Fruit fly (Drosophila melanogaster) whole organism, prepupa: Measurements from ENCODE around the gene Pvf2.

Source experiments
- Blimp-1 ChIP-seq: fragments of 200-800 bp; sonication (Bioruptor generic); optimal IDR thresholded peaks from 3 replicates; lab custom pipeline; 2017; ENCODE audit warnings: missing biosample characterization, missing genetic modification characterization, mild to moderate bottlenecking, moderate library complexity, missing genetic modification reagents
- CG10631 ChIP-seq: fragments of 200-800 bp; sonication (Bioruptor generic); optimal IDR thresholded peaks from 2 replicates; lab custom pipeline; 2016; ENCODE audit warnings: missing biosample characterization, missing genetic modification characterization
- CG10669 ChIP-seq: fragments of 200-800 bp; sonication (Bioruptor generic); optimal IDR thresholded peaks from 3 replicates; lab custom pipeline; 2018; ENCODE audit warnings: missing biosample characterization, mild to moderate bottlenecking, missing genetic modification characterization, moderate library complexity
- CG11294 ChIP-seq: fragments of 200-800 bp; sonication (Bioruptor generic); IDR thresholded peaks from 2 replicates; pipeline ENCODE4 v1.3.6; 2022; ENCODE audit warnings: missing biosample characterization, missing genetic modification characterization
- CG11762 ChIP-seq: fragments of 200-800 bp; sonication (Bioruptor generic); optimal IDR thresholded peaks from 3 replicates; lab custom pipeline; 2016; ENCODE audit warnings: missing biosample characterization, missing genetic modification characterization; ENCODE audit not compliant: insufficient read depth
- CG11902 ChIP-seq: fragments of 200-800 bp; sonication (Bioruptor generic); optimal IDR thresholded peaks from 3 replicates; lab custom pipeline; 2016; ENCODE audit warnings: missing biosample characterization, missing genetic modification characterization
- CG15336 ChIP-seq: fragments of 200-800 bp; sonication (Bioruptor generic); IDR thresholded peaks from 2 replicates; pipeline ENCODE4 v1.3.6; 2022; ENCODE audit warnings: missing biosample characterization, missing genetic modification characterization
- CG16779 ChIP-seq: fragments of 200-800 bp; sonication (Bioruptor generic); optimal IDR thresholded peaks from 3 replicates; lab custom pipeline; 2017; ENCODE audit warnings: missing biosample characterization, mild to moderate bottlenecking, missing genetic modification characterization
- CG3032 ChIP-seq: fragments of 200-800 bp; optimal IDR thresholded peaks from 2 replicates; lab custom pipeline; 2019; ENCODE audit warnings: missing biosample characterization, mild to moderate bottlenecking, missing genetic modification characterization, moderate library complexity
- CG31627 ChIP-seq: fragments of 200-800 bp; sonication (Bioruptor generic); optimal IDR thresholded peaks from 3 replicates; lab custom pipeline; 2016; ENCODE audit warnings: missing biosample characterization, missing genetic modification characterization
- CG32006 ChIP-seq: fragments of 200-800 bp; sonication (Bioruptor generic); optimal IDR thresholded peaks from 3 replicates; lab custom pipeline; 2017; ENCODE audit warnings: missing biosample characterization, mild to moderate bottlenecking, missing genetic modification characterization
- CG34406 ChIP-seq: fragments of 200-800 bp; sonication (Bioruptor generic); optimal IDR thresholded peaks from 3 replicates; lab custom pipeline; 2016; ENCODE audit warnings: missing biosample characterization, missing genetic modification characterization
- CG3919 ChIP-seq: fragments of 200-800 bp; sonication (Bioruptor generic); optimal IDR thresholded peaks from 3 replicates; lab custom pipeline; 2016; ENCODE audit warnings: missing biosample characterization, missing genetic modification characterization
- CG4318 ChIP-seq: fragments of 200-800 bp; sonication (Bioruptor generic); optimal IDR thresholded peaks from 3 replicates; lab custom pipeline; 2017; ENCODE audit warnings: missing biosample characterization, mild to moderate bottlenecking, missing genetic modification characterization
- CG6276 ChIP-seq: fragments of 200-800 bp; sonication (Bioruptor generic); optimal IDR thresholded peaks from 2 replicates; lab custom pipeline; 2017; ENCODE audit warnings: missing biosample characterization, mild to moderate bottlenecking, missing genetic modification characterization
- CG6792 ChIP-seq: fragments of 200-800 bp; sonication (Bioruptor generic); optimal IDR thresholded peaks from 3 replicates; lab custom pipeline; 2016; ENCODE audit warnings: missing biosample characterization, missing genetic modification characterization
- CG6808 ChIP-seq: fragments of 200-800 bp; sonication (Bioruptor generic); optimal IDR thresholded peaks from 3 replicates; lab custom pipeline; 2017; ENCODE audit warnings: missing biosample characterization, missing genetic modification characterization, mild to moderate bottlenecking, moderate library complexity, missing genetic modification reagents
- CG7368 ChIP-seq: fragments of 200-800 bp; sonication (Bioruptor generic); optimal IDR thresholded peaks from 3 replicates; lab custom pipeline; 2016; ENCODE audit warnings: missing biosample characterization, missing genetic modification characterization
- CG8119 ChIP-seq: fragments of 200-800 bp; sonication (Bioruptor generic); IDR thresholded peaks from 3 replicates; pipeline ENCODE4 v1.3.6; 2022; ENCODE audit warnings: missing biosample characterization, missing genetic modification characterization
- CG8319 ChIP-seq: fragments of 200-800 bp; sonication (Bioruptor generic); optimal IDR thresholded peaks from 3 replicates; lab custom pipeline; 2016; ENCODE audit warnings: missing biosample characterization, missing genetic modification characterization
- CG9139 ChIP-seq: fragments of 200-800 bp; sonication (Bioruptor generic); optimal IDR thresholded peaks from 3 replicates; lab custom pipeline; 2017; ENCODE audit warnings: missing biosample characterization, mild to moderate bottlenecking, missing genetic modification characterization
- Eip78C ChIP-seq: fragments of 200-800 bp; sonication (Bioruptor generic); peaks from one replicate; lab custom pipeline; 2016; ENCODE audit warnings: missing biosample characterization, missing genetic modification characterization
- Eip93F ChIP-seq: fragments of 200-800 bp; sonication (Bioruptor generic); optimal IDR thresholded peaks from 2 replicates; lab custom pipeline; 2016; ENCODE audit warnings: missing biosample characterization, mild to moderate bottlenecking, missing genetic modification characterization
- Ets96B ChIP-seq: fragments of 200-800 bp; optimal IDR thresholded peaks from 2 replicates; lab custom pipeline; 2019; ENCODE audit warnings: missing biosample characterization, mild to moderate bottlenecking, missing genetic modification characterization, moderate library complexity
- Gug ChIP-seq: fragments of 200-800 bp; sonication (Bioruptor generic); IDR thresholded peaks from 2 replicates; pipeline ENCODE4 v1.3.6; 2022; ENCODE audit warnings: missing biosample characterization, missing genetic modification characterization
- Hr38 ChIP-seq: sonication (Bioruptor generic); optimal IDR thresholded peaks from 2 replicates; lab custom pipeline; 2016; ENCODE audit warnings: missing biosample characterization, missing genetic modification characterization
- Hr4 ChIP-seq: fragments of 200-800 bp; sonication (Bioruptor generic); optimal IDR thresholded peaks from 3 replicates; lab custom pipeline; 2016; ENCODE audit warnings: missing biosample characterization, missing genetic modification characterization
- Lpt ChIP-seq: fragments of 200-800 bp; sonication (Bioruptor generic); optimal IDR thresholded peaks from 3 replicates; lab custom pipeline; 2016; ENCODE audit warnings: missing biosample characterization, missing genetic modification characterization
- Met ChIP-seq: fragments of 200-800 bp; sonication (Bioruptor generic); optimal IDR thresholded peaks from 3 replicates; lab custom pipeline; 2016; ENCODE audit warnings: missing biosample characterization, missing genetic modification characterization
- OdsH ChIP-seq: fragments of 200-800 bp; sonication (Bioruptor generic); optimal IDR thresholded peaks from 3 replicates; lab custom pipeline; 2016; ENCODE audit warnings: missing biosample characterization, missing genetic modification characterization
- Smox ChIP-seq: fragments of 200-800 bp; sonication (Bioruptor generic); optimal IDR thresholded peaks from 3 replicates; lab custom pipeline; 2016; ENCODE audit warnings: missing biosample characterization, missing genetic modification characterization
- Sox14 ChIP-seq: fragments of 200-800 bp; sonication (Bioruptor generic); optimal IDR thresholded peaks from 3 replicates; lab custom pipeline; 2016; ENCODE audit warnings: missing biosample characterization, missing genetic modification characterization
- achi ChIP-seq: fragments of 200-800 bp; sonication (Bioruptor generic); optimal IDR thresholded peaks from 3 replicates; lab custom pipeline; 2016; ENCODE audit warnings: missing biosample characterization, missing genetic modification characterization
- cyc ChIP-seq: fragments of 200-800 bp; sonication (Bioruptor generic); optimal IDR thresholded peaks from 3 replicates; lab custom pipeline; 2016; ENCODE audit warnings: missing biosample characterization, missing genetic modification characterization
- dac ChIP-seq: fragments of 200-800 bp; sonication (Bioruptor generic); optimal IDR thresholded peaks from 2 replicates; lab custom pipeline; 2017; ENCODE audit warnings: missing biosample characterization, mild to moderate bottlenecking, missing genetic modification characterization
- dsx ChIP-seq: fragments of 200-800 bp; optimal IDR thresholded peaks from 3 replicates; lab custom pipeline; 2019; ENCODE audit warnings: missing biosample characterization, mild to moderate bottlenecking, missing genetic modification characterization, moderate library complexity; ENCODE audit not compliant: poor library complexity, severe bottlenecking
- esn ChIP-seq: fragments of 200-800 bp; sonication (Bioruptor generic); optimal IDR thresholded peaks from 2 replicates; lab custom pipeline; 2016; ENCODE audit warnings: missing biosample characterization, mild to moderate bottlenecking, missing genetic modification characterization, moderate library complexity
- fd85E ChIP-seq: fragments of 200-800 bp; sonication (Bioruptor generic); optimal IDR thresholded peaks from 3 replicates; lab custom pipeline; 2016; ENCODE audit warnings: missing biosample characterization, missing genetic modification characterization
- fkh ChIP-seq: fragments of 200-800 bp; sonication (Bioruptor generic); optimal IDR thresholded peaks from 3 replicates; lab custom pipeline; 2017; ENCODE audit warnings: missing biosample characterization, mild to moderate bottlenecking, missing genetic modification characterization, moderate library complexity
- net ChIP-seq: fragments of 200-800 bp; sonication (Bioruptor generic); optimal IDR thresholded peaks from 3 replicates; lab custom pipeline; 2016; ENCODE audit warnings: missing biosample characterization, missing genetic modification characterization
- pdm3 ChIP-seq: fragments of 200-800 bp; sonication (Bioruptor generic); optimal IDR thresholded peaks from 3 replicates; lab custom pipeline; 2016; ENCODE audit warnings: missing biosample characterization, missing genetic modification characterization
- salr ChIP-seq, 2 experiments: fragments of 200-800 bp; sonication (Bioruptor generic); optimal IDR thresholded peaks; 3 replicates each; lab custom pipeline; 2016 to 2018; ENCODE audit warnings: missing biosample characterization in 2 of 2, missing genetic modification characterization in 2 of 2, mild to moderate bottlenecking in 1 of 2
- ss ChIP-seq, 2 experiments: fragments of 200-800 bp; sonication (Bioruptor generic); optimal IDR thresholded peaks; 2 replicates in 1 of 2; 3 replicates in 1 of 2; lab custom pipeline; 2017 to 2018; ENCODE audit warnings: mild to moderate bottlenecking in 2 of 2, missing biosample characterization in 2 of 2, missing genetic modification characterization in 2 of 2, moderate library complexity in 1 of 2
- svp ChIP-seq: fragments of 200-800 bp; sonication (Bioruptor generic); peaks from one replicate; lab custom pipeline; 2016; ENCODE audit warnings: missing biosample characterization, missing genetic modification characterization
- topi ChIP-seq: fragments of 200-800 bp; sonication (Bioruptor generic); optimal IDR thresholded peaks from 3 replicates; lab custom pipeline; 2016; ENCODE audit warnings: missing biosample characterization, missing genetic modification characterization
- vri ChIP-seq: fragments of 200-800 bp; sonication (Bioruptor generic); optimal IDR thresholded peaks from 3 replicates; lab custom pipeline; 2016; ENCODE audit warnings: missing biosample characterization, mild to moderate bottlenecking, missing genetic modification characterization

Pvf2 gene

DNA sequence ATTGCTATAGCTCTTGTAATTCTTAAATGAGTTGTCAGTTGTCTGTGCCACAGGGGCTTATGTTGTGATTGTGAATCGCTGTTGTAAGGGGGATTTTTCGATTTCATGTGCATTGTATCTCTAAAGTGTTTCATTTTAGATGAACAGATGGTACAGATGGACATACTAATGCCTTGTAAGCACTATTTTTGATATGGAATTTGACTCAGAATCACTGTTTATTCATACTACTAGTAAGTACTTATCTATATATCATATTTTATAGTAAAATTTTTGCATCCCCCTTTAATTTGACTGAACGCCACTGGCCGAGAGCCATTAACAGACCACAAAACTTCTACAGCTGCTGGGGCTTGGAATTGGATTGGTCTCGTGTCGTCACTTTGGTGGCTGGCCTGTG is 16.4 kb upstream of the Pvf2 start (continued):
- no peak for TF ChIP-seq cyc (GFP tag; lab: Kevin White, UChicago)
- TF ChIP-seq CG4318, result no peak
- TF ChIP-seq dsx, result no peak
- no peak for TF ChIP-seq CG9139 (GFP tag; lab: Kevin White, UChicago)
- peak; percentile 52 for TF ChIP-seq CG32006 (GFP tag; lab: Kevin White, UChicago)
- TF ChIP-seq Blimp-1 (GFP tag; lab: Kevin White, UChicago), result no peak
- no peak for TF ChIP-seq Smox (GFP tag; lab: Kevin White, UChicago)
- peak; percentile 1 for TF ChIP-seq CG3919 (GFP tag; lab: Kevin White, UChicago)
- TF ChIP-seq CG10669 (GFP tag; lab: Kevin White, UChicago), result no peak
- TF ChIP-seq CG11762, result no peak
- TF ChIP-seq CG16779 (tag; lab: Kevin White, UChicago), result no peak
- no peak for TF ChIP-seq Met (GFP tag; lab: Kevin White, UChicago)
- no peak for TF ChIP-seq Hr38 (GFP tag; lab: Kevin White, UChicago)
- TF ChIP-seq CG8119 (GFP tag; lab: Robert Waterston, UW), result 0 out of 3 replicates have a peak, but pooled peaks have one; percentile 20
- no peak for TF ChIP-seq CG31627
- TF ChIP-seq Lpt (GFP tag; lab: Kevin White, UChicago), result no peak
- no peak for TF ChIP-seq pdm3
- TF ChIP-seq CG11294 (GFP tag; lab: Robert Waterston, UW), result peak; percentile 47; the same call in 1 of the 2 replicates
- TF ChIP-seq vri (GFP tag; lab: Kevin White, UChicago), result no peak
- no peak for TF ChIP-seq fkh (GFP tag; lab: Kevin White, UChicago)
- TF ChIP-seq net, result peak; percentile 15
- TF ChIP-seq Sox14, result no peak
- TF ChIP-seq OdsH (GFP tag; lab: Kevin White, UChicago), result peak; percentile 35
- no peak for TF ChIP-seq CG11902 (GFP tag; lab: Kevin White, UChicago)
- peak; percentile 33 for TF ChIP-seq CG6276
- TF ChIP-seq CG7368 (GFP tag; lab: Kevin White, UChicago), result no peak

DNA sequence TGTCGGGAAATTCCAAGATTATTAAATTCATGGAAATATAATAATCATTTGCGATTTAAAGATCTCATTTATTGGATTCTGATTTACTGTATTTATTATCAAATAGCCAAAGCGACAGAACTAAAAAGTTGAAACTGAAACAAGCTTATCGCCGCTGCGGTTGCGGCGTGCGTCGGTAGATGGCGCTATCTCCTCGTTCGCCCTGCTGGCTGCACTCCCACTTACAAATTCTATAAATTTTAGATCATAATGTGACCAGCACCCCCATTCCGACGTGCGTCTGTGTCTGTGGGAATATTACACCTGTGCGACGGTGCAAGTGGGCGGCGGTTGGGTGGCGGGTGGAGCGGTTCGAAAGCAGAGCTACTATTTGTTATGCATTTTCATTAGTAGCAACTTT is 13.0 kb upstream of the Pvf2 start:
- TF ChIP-seq CG6276 (no peak), CG15336 (no peak), dac (GFP tag; lab: Kevin White, UChicago) (no peak), salr (GFP tag; optimal IDR thresholded peaks at IDR 0.05; lab: Kevin White, UChicago) (no peak), topi (GFP tag; lab: Kevin White, UChicago) (no peak), achi (no peak), Hr38 (GFP tag; lab: Kevin White, UChicago) (no peak), CG4318 (no peak), Ets96B (tag; lab: Kevin White, UChicago) (no peak), fd85E (GFP tag; lab: Kevin White, UChicago) (no peak), CG8319 (no peak), Blimp-1 (GFP tag; lab: Kevin White, UChicago) (no peak), CG3032 (tag; lab: Kevin White, UChicago) (no peak), esn (GFP tag; lab: Kevin White, UChicago) (no peak), CG31627 (no peak), CG10631 (GFP tag; lab: Kevin White, UChicago) (no peak), CG11294 (GFP tag; lab: Robert Waterston, UW) (no peak), svp (GFP tag; lab: Kevin White, UChicago) (no peak), CG7368 (GFP tag; lab: Kevin White, UChicago) (no peak), Eip93F (no peak)

DNA sequence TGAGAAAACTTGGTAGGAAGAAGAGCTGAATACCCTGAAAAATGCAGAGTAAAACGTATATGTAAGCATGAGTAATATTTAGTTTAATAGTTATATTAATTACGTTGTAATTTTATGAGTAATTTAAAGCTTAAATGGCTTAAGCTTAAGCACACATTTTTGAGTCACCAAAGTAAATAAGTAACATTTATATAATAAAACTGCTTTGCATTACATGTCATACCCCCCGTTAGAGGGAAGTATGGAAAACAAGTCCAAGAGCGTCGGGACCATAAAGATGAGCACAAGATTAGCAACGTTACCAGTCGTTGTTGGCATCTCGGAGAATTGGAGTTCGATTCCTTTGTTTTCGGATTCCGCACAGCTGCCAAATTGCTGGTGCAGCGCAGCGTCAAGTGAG is 9.9 kb upstream of the Pvf2 start:
- peak; percentile 16 for TF ChIP-seq CG31627
- peak; percentile 23 for TF ChIP-seq net
- peak in 1 of 2 experiments; percentile 31 for TF ChIP-seq salr (GFP tag; optimal IDR thresholded peaks at IDR 0.05; lab: Kevin White, UChicago)
- TF ChIP-seq CG3919 (GFP tag; lab: Kevin White, UChicago), result no peak
- TF ChIP-seq CG6276, result no peak
- TF ChIP-seq CG6792, result peak; percentile 19
- no peak for TF ChIP-seq Gug (GFP tag; lab: Robert Waterston, UW)
- TF ChIP-seq achi, result peak; percentile 32
- TF ChIP-seq Eip78C (GFP tag; lab: Kevin White, UChicago), result peak; percentile 71
- TF ChIP-seq CG10631 (GFP tag; lab: Kevin White, UChicago), result peak; percentile 42
- no peak for TF ChIP-seq Blimp-1 (GFP tag; lab: Kevin White, UChicago)
- TF ChIP-seq CG32006 (GFP tag; lab: Kevin White, UChicago), result peak; percentile 19
- no peak for TF ChIP-seq dac (GFP tag; lab: Kevin White, UChicago)
- no peak for TF ChIP-seq Hr4 (GFP tag; lab: Kevin White, UChicago)
- TF ChIP-seq CG15336, result peak; percentile 50; the same call in 1 of the 2 replicates
- TF ChIP-seq Hr38 (GFP tag; lab: Kevin White, UChicago), result no peak
- TF ChIP-seq dsx, result no peak
- TF ChIP-seq CG11762, result no peak
- TF ChIP-seq CG34406 (GFP tag; lab: Kevin White, UChicago), result peak; percentile 12
- TF ChIP-seq Ets96B (tag; lab: Kevin White, UChicago), result no peak
- TF ChIP-seq CG6808, result no peak
- no peak for TF ChIP-seq CG16779 (tag; lab: Kevin White, UChicago)
- no peak for TF ChIP-seq fkh (GFP tag; lab: Kevin White, UChicago)
- no peak for TF ChIP-seq ss (GFP tag; optimal IDR thresholded peaks at IDR 0.05; lab: Kevin White, UChicago)
- no peak for TF ChIP-seq CG8119 (GFP tag; lab: Robert Waterston, UW)
